Fruit fly (Drosophila melanogaster): ENCODE measurements around the gene ebd1.

The ebd1 gene

DNA sequence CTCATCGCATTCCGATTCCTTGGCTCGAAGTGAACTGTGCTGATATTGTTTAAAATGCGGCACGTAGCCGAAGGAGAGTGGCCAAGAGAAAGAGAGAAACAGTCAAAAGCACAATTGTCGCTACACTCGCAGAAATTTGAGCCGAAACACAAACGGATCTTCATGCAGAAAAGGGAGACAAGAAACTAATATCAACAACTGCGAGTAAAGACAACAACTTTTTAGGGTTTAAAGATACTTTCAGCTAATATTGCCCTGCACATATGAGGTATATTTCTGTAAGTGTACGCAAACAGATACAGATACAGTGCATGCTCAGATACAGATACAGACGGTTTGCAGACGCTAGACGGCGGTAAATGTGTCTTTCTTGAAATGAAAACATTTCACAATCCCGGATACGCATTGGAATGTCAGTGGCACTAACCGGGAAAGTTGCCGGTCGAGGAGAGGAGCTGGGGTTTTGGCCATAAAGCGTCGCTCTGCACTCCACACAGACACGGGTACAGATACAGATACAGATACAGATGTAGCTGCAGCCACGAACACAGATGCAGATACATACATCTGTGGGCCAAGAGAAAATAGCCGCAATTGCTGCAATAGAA, 41.1 kb downstream of the ebd1 start (continued):
- peak; percentile 87 for TF ChIP-seq psq (GFP tag; optimal IDR thresholded peaks at IDR 0.05)

DNA sequence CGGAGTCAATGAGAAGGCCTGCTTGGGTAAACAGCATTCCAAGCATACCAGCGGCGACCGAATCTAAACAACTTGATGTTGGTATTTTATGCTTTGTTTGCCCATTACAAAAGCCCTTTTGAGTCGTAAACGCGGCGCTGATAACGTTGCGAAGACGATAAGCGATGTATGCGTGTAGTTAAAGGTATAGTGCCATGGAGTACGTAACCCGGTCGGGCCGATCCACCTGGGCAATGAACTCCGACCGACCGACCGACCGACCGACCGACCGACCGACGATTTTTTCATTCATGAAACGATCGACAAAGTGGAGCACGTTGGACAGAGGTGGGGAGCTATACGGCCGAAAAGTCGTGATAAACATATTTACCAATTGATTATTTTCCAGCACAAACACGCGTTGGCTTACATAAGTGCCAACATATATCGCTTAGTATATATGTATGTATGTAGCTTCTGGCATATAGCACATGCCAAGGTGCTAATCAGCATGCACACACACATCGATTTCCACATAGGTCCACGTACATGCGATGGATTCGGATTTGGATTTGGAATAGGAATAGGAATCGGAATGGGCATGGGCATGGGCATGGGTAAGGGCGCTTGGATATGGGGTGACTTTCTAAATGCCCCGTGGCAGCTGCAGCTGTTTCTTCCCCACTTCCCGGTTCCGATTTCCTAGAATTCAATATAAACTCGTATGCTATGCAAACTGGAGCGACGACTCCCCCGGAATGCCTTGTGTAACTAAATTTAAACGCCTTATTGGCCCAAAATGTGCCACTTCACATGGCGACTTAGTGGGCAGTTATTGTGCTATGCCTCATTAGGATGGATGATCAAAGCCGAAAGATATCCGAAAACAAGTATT, 42.2 kb downstream of the ebd1 start:
- TF ChIP-seq N (GFP tag; optimal IDR thresholded peaks at IDR 0.05) (no peak), dsf (GFP tag; optimal IDR thresholded peaks at IDR 0.05; ENCODE audit: borderline replicate concordance) (no peak), lola (GFP tag; optimal IDR thresholded peaks at IDR 0.05) (no peak), CrebA (GFP tag; optimal IDR thresholded peaks at IDR 0.05; ENCODE audit: borderline replicate concordance) (no peak), Jra (GFP tag; optimal IDR thresholded peaks at IDR 0.05) (no peak), ey (GFP tag; optimal IDR thresholded peaks at IDR 0.05) (no peak), Hr78 (GFP tag; optimal IDR thresholded peaks at IDR 0.05) (no peak), br (GFP tag; optimal IDR thresholded peaks at IDR 0.05) (no peak), CG9705 (GFP tag; optimal IDR thresholded peaks at IDR 0.05) (no peak), pan (optimal IDR thresholded peaks at IDR 0.05) (no peak), Abd-B (GFP tag; optimal IDR thresholded peaks at IDR 0.05) (no peak), woc (GFP tag; optimal IDR thresholded peaks at IDR 0.05) (no peak), Rel (GFP tag; optimal IDR thresholded peaks at IDR 0.05) (no peak), Rel (tag; optimal IDR thresholded peaks at IDR 0.05) (no peak), h (GFP tag; optimal IDR thresholded peaks at IDR 0.05) (no peak), tai (GFP tag; optimal IDR thresholded peaks at IDR 0.05) (no peak), Vsx2 (GFP tag; optimal IDR thresholded peaks at IDR 0.05; ENCODE audit: partially characterized antibody) (no peak), Sp1 (GFP tag; optimal IDR thresholded peaks at IDR 0.05) (no peak)

dm6 chr3L:642146-642864, 43.0 kb downstream of the ebd1 start:
- peak; percentile 18 for TF ChIP-seq sv (GFP tag; optimal IDR thresholded peaks at IDR 0.05)
- TF ChIP-seq CrebA (GFP tag; optimal IDR thresholded peaks at IDR 0.05; ENCODE audit: borderline replicate concordance), result no peak

- TF ChIP-seq jim (GFP tag; optimal IDR thresholded peaks at IDR 0.05) (no peak), usp (GFP tag; optimal IDR thresholded peaks at IDR 0.05) (no peak), Sp1 (GFP tag; optimal IDR thresholded peaks at IDR 0.05) (no peak), dl (GFP tag; optimal IDR thresholded peaks at IDR 0.05; ENCODE audit: insufficient read depth in 1 of 2, partially characterized antibody in 2 of 2) (no peak), fru (GFP tag; optimal IDR thresholded peaks at IDR 0.05) (no peak)
Observed at dm6 chr3L:641436-641835, 43.9 kb downstream of the ebd1 start.

DNA sequence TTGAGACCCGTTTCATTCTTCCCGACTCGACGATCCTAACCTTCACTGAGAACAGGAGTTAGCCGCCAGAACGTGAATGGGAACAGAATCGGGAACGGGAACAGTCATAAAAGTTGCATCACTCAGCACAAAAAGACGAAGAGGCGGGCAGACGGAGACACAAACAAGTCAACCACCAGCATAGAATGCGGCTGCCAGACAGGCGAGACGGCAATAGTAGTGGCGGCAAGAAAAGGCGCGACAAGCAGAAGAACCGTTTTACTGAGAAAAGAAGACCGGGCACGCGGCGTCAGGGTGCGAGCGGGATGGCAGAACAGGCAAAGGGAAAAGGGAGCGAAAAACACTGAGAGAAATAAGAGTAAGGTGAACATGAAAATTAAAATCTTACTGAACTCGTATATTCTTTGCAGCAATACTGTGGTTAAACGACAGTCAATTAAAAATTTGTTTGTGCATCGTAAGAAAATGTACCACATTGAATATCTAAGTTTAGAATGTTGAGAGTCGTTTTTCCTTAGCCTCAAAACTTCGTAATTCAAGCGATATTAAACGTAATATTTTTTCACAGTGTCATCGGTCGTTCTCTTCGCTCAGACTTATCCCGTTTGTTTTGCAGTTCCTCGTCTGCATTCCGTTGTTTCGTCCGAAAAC, 44.9 kb downstream of the ebd1 start:
- peak; percentile 16 for TF ChIP-seq Dif (GFP tag; optimal IDR thresholded peaks at IDR 0.05; ENCODE audit: partially characterized antibody)
- no peak for TF ChIP-seq CrebA (GFP tag; optimal IDR thresholded peaks at IDR 0.05; ENCODE audit: borderline replicate concordance)
- peak; percentile 43 for TF ChIP-seq Rel (GFP tag; optimal IDR thresholded peaks at IDR 0.05)
- peak; percentile 52 for TF ChIP-seq Rel (tag; optimal IDR thresholded peaks at IDR 0.05)
- peak; percentile 74 for TF ChIP-seq sage (GFP tag; optimal IDR thresholded peaks at IDR 0.05)
- peak; percentile 91 for TF ChIP-seq HLH106 (tag; optimal IDR thresholded peaks at IDR 0.05)
- TF ChIP-seq sv (GFP tag; optimal IDR thresholded peaks at IDR 0.05), result peak; percentile 85
- TF ChIP-seq brk (GFP tag; optimal IDR thresholded peaks at IDR 0.05), result peak; percentile 73
- TF ChIP-seq Hr83 (GFP tag; optimal IDR thresholded peaks at IDR 0.05; ENCODE audit: poor library complexity, severe bottlenecking), result no peak
- peak; percentile 92 for TF ChIP-seq OdsH (GFP tag; optimal IDR thresholded peaks at IDR 0.05)
- peak; percentile 58 for TF ChIP-seq Dfd (GFP tag; optimal IDR thresholded peaks at IDR 0.05)
- TF ChIP-seq Hr78 (GFP tag; optimal IDR thresholded peaks at IDR 0.05), result no peak
- TF ChIP-seq br (GFP tag; optimal IDR thresholded peaks at IDR 0.05), result peak; percentile 93
- peak; percentile 91 for TF ChIP-seq rgr (GFP tag; optimal IDR thresholded peaks at IDR 0.05)
- TF ChIP-seq CG32264 (GFP tag; optimal IDR thresholded peaks at IDR 0.05), result peak; percentile 64
- peak; percentile 93 for TF ChIP-seq woc (GFP tag; optimal IDR thresholded peaks at IDR 0.05)
- peak; percentile 95 for TF ChIP-seq fru (GFP tag; optimal IDR thresholded peaks at IDR 0.05)
- TF ChIP-seq Jra (GFP tag; optimal IDR thresholded peaks at IDR 0.05), result peak; percentile 35
- TF ChIP-seq dl (GFP tag; optimal IDR thresholded peaks at IDR 0.05; ENCODE audit: insufficient read depth in 1 of 2, partially characterized antibody in 2 of 2), result no peak
- peak; percentile 34 for TF ChIP-seq dsf (GFP tag; optimal IDR thresholded peaks at IDR 0.05; ENCODE audit: borderline replicate concordance)
- TF ChIP-seq pan (optimal IDR thresholded peaks at IDR 0.05), result no peak
- peak; percentile 93 for TF ChIP-seq h (GFP tag; optimal IDR thresholded peaks at IDR 0.05)
- no peak for TF ChIP-seq Mio (GFP tag; optimal IDR thresholded peaks at IDR 0.05)
- TF ChIP-seq dmrt93B (GFP tag; optimal IDR thresholded peaks at IDR 0.05), result peak; percentile 77
- TF ChIP-seq Myc (optimal IDR thresholded peaks at IDR 0.05), result no peak
- peak; percentile 79 for TF ChIP-seq CG9705 (GFP tag; optimal IDR thresholded peaks at IDR 0.05)
- TF ChIP-seq Vsx2 (GFP tag; optimal IDR thresholded peaks at IDR 0.05; ENCODE audit: partially characterized antibody), result no peak
- TF ChIP-seq ey (GFP tag; optimal IDR thresholded peaks at IDR 0.05), result peak; percentile 91
